Fruit fly (Drosophila melanogaster) whole organism, wandering third instar larva: ENCODE data around the gene CG1695.

Experiments used
- Dfd ChIP-seq: fragments of >200 bp; optimal IDR thresholded peaks from 2 replicates; lab custom pipeline; 2017; ENCODE audit warnings: missing biosample characterization, missing genetic modification characterization
- Hnf4 ChIP-seq: fragments of 200-800 bp; sonication (Bioruptor generic); optimal IDR thresholded peaks from 2 replicates; lab custom pipeline; 2016; ENCODE audit warnings: missing biosample characterization, mild to moderate bottlenecking, missing genetic modification characterization
- Hr78 ChIP-seq: fragments of >200 bp; optimal IDR thresholded peaks from 2 replicates; lab custom pipeline; 2017; ENCODE audit warnings: missing biosample characterization, missing genetic modification characterization
- br ChIP-seq: fragments of 200-800 bp; sonication (Bioruptor generic); optimal IDR thresholded peaks from 2 replicates; lab custom pipeline; 2016; ENCODE audit warnings: missing biosample characterization, missing genetic modification characterization
- dsf ChIP-seq: sonication (Bioruptor generic); optimal IDR thresholded peaks from 2 replicates; lab custom pipeline; 2016; ENCODE audit warnings: missing biosample characterization, missing genetic modification characterization, borderline replicate concordance
- foxo ChIP-seq, 2 experiments: fragments of 200-800 bp; sonication (Bioruptor generic); optimal IDR thresholded peaks; 2 replicates in 1 of 2; 3 replicates in 1 of 2; lab custom pipeline; 2016 to 2017; ENCODE audit warnings: missing biosample characterization in 2 of 2, missing genetic modification characterization in 2 of 2
- fru ChIP-seq: fragments of 200-800 bp; sonication (Bioruptor generic); optimal IDR thresholded peaks from 3 replicates; lab custom pipeline; 2016; ENCODE audit warnings: missing biosample characterization, mild to moderate bottlenecking, missing genetic modification characterization
- h ChIP-seq: fragments of 200-800 bp; sonication (Bioruptor generic); optimal IDR thresholded peaks from 3 replicates; lab custom pipeline; 2016; ENCODE audit warnings: missing biosample characterization, mild to moderate bottlenecking, missing genetic modification characterization
- lola ChIP-seq: fragments of >200 bp; optimal IDR thresholded peaks from 2 replicates; lab custom pipeline; 2017; ENCODE audit warnings: missing biosample characterization, missing genetic modification characterization
- pan ChIP-seq: fragments of >200 bp; optimal IDR thresholded peaks from 2 replicates; lab custom pipeline; 2017
- rgr ChIP-seq: fragments of 200-800 bp; sonication (Bioruptor generic); optimal IDR thresholded peaks from 3 replicates; lab custom pipeline; 2016; ENCODE audit warnings: missing biosample characterization, mild to moderate bottlenecking, missing genetic modification characterization

- TF ChIP-seq lola (GFP tag; lab: Kevin White, UChicago) (no peak), rgr (GFP tag; lab: Kevin White, UChicago) (no peak), fru (GFP tag; lab: Kevin White, UChicago) (no peak), h (GFP tag; lab: Kevin White, UChicago) (no peak), Hr78 (GFP tag; lab: Kevin White, UChicago) (no peak), dsf (GFP tag; lab: Kevin White, UChicago) (no peak), br (GFP tag; lab: Kevin White, UChicago) (no peak), pan (lab: Kevin White, UChicago) (no peak), Dfd (no peak), foxo (GFP tag; optimal IDR thresholded peaks at IDR 0.05; lab: Kevin White, UChicago) (no peak), Hnf4 (GFP tag; lab: Kevin White, UChicago) (no peak)
These were observed 55.7 kb downstream of the CG1695 start for dm6 chrX:20489382-20489994.
